Fruit fly (Drosophila melanogaster): ENCODE data around the gene CCDC151.

Gene CCDC151

DNA sequence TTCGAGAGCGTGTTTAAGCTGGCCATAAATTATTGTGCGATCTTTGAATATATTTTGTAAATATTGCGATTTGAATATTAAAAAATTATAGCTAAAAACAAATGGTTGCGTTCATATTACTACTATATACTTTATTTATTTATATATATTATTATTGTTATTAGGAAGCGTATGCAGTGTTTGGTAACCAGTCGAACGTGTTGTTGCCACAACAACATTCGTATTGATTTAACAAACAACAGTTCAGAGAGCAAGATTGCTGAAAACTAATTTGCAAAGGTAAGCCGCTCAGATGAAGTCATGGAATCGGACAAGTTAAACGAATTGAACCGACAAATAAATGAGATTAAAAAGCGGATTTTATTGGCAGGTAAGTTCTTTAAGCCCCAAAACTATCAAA is at the start of gene CCDC151:
Gene CCDC151, plus strand, starts transcription at position 301 of the 400 bp plus-strand sequence.
- TF ChIP-seq ttk (optimal IDR thresholded peaks at IDR 0.05) (no peak), insv (optimal IDR thresholded peaks at IDR 0.05) (no peak), Myc (optimal IDR thresholded peaks at IDR 0.05) (no peak), psq (optimal IDR thresholded peaks at IDR 0.05) (no peak), h (optimal IDR thresholded peaks at IDR 0.05) (no peak), Sin3A (optimal IDR thresholded peaks at IDR 0.05) (no peak)

dm6 chr3L:11832360-11833295 is 48.6 kb upstream of the CCDC151 start:
- TF ChIP-seq insv (optimal IDR thresholded peaks at IDR 0.05) (no peak), psq (optimal IDR thresholded peaks at IDR 0.05) (no peak), Sin3A (optimal IDR thresholded peaks at IDR 0.05) (no peak), Myc (optimal IDR thresholded peaks at IDR 0.05) (no peak), h (optimal IDR thresholded peaks at IDR 0.05) (no peak), ttk (optimal IDR thresholded peaks at IDR 0.05) (no peak)

DNA sequence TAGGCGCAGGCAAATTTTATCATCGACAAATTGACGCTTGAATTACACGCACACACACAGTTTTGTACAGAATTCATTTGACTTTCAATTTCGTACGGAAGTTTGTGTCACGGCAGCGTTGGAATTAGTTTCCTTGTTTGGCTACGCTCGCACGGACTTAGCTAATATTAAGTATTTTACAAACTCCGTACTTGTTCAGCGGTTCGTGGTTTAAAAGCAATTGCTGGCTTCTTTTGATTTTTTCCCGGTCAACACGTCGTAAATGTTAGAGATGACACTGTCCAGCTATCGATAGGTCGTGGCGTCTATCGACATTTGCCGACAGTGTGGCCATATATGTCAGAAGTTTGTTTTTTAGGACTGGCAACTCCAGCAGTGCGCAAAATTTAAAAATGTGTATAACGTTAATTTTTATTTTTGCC is 47.9 kb upstream of the CCDC151 start, which contains the start of gene CycA:
Gene CycA, minus strand, starts transcription at position 283 of the 422 bp plus-strand sequence.
- TF ChIP-seq h (optimal IDR thresholded peaks at IDR 0.05) = no peak
- TF ChIP-seq insv (optimal IDR thresholded peaks at IDR 0.05) = no peak
- no peak for TF ChIP-seq Sin3A (optimal IDR thresholded peaks at IDR 0.05)

DNA sequence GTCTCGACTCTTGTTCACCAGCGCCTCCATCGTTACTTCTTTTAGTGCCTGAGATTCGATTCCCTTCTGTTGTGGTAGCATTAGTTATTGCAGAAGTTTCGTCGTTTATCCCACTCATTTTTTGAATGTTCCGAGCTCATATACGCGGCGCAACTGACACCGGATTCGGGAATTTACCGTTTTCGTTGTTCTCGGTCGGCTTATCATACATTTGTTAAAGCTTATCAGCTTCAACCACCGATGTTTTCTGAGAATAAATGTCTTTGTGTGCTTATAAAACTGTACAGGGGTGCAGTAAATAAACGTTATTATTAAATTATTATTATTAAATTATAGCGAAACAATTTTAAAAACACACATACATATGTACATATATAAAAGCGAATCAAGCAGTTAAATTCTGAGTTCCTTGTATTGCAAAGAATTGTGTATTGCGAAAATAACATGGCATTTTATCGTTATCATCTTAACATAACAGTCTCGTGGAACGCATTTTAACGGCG is 44.6 kb upstream of the CCDC151 start, which contains the start of gene CG43064:
Gene CG43064, minus strand, starts transcription at position 147 of the 503 bp plus-strand sequence.
- TF ChIP-seq ttk (optimal IDR thresholded peaks at IDR 0.05) (no peak), h (optimal IDR thresholded peaks at IDR 0.05) (no peak), psq (optimal IDR thresholded peaks at IDR 0.05) (no peak), Sin3A (optimal IDR thresholded peaks at IDR 0.05) (no peak), Myc (optimal IDR thresholded peaks at IDR 0.05) (no peak), insv (optimal IDR thresholded peaks at IDR 0.05) (no peak)

DNA sequence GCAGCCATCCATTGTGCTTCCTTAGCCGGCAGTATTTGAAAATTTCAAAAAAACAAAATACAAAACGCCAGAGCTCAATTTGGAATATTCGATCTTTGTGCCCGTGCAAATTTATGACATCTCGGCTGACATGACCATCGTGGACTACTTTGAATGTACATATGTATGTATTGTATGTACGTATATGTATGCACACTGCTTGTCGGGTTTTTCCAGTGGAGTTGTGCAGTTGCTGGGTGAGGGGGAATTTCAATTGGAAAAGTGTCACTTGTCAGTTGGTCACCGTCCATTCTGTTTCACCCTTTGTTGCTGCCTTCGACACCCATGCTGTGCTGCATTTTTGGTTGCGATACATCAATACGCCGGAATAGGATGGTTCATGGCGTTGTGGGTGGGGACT is 33.5 kb upstream of the CCDC151 start, which contains the start of gene CG12521:
Gene CG12521, minus strand, starts transcription at position 101 of the 400 bp plus-strand sequence.
- TF ChIP-seq insv (optimal IDR thresholded peaks at IDR 0.05) (no peak), ttk (optimal IDR thresholded peaks at IDR 0.05) (no peak)

DNA sequence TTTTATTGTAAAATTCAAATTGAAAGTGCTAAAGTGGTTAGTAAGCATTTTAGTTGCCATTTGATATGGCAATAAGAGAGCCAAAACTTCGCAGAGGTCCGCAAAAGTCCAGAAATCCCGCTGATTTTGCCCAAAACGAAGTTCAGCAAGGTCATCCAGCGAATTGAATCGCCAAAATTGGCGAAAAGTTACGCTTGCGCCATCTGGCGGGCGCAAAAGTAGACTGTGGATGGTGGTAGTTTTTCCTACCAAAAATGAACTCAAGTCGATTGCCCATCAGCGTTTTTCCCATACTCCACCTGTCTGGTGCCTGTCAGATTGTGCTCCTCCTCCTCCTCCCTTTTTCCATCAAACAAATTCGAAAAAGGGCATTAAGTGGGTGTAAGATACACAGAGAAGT is 28.3 kb upstream of the CCDC151 start:
- TF ChIP-seq h (optimal IDR thresholded peaks at IDR 0.05) (no peak), insv (optimal IDR thresholded peaks at IDR 0.05) (no peak), Myc (optimal IDR thresholded peaks at IDR 0.05) (no peak), ttk (optimal IDR thresholded peaks at IDR 0.05) (no peak), Sin3A (optimal IDR thresholded peaks at IDR 0.05) (no peak), psq (optimal IDR thresholded peaks at IDR 0.05) (no peak)

dm6 chr3L:11858745-11859144 is 22.4 kb upstream of the CCDC151 start:
- no peak for TF ChIP-seq insv (optimal IDR thresholded peaks at IDR 0.05)
- no peak for TF ChIP-seq Sin3A (optimal IDR thresholded peaks at IDR 0.05)
- TF ChIP-seq psq (optimal IDR thresholded peaks at IDR 0.05) = no peak
- no peak for TF ChIP-seq Myc (optimal IDR thresholded peaks at IDR 0.05)
- TF ChIP-seq ttk (optimal IDR thresholded peaks at IDR 0.05) = no peak
- TF ChIP-seq h (optimal IDR thresholded peaks at IDR 0.05) = no peak

DNA sequence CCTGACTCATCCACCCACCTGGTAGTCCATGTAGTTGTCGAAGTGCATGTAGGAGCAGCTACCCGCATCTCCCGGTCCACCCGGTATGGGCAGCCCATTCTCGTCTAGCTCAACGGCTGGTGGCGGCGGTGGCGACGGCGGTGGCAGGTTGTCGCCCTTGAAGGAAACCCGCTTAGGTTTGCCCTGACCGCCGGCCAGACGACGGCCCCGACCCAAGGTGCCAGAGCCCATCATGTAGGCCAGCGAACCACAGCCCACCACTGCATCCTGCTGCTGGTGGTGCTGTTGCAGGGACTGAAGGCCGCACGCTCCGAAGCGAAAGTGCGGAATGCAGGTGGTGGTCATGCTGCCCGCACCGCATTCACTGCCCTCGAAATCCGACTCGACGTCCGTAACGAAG is 18.9 kb upstream of the CCDC151 start:
- no peak for TF ChIP-seq psq (optimal IDR thresholded peaks at IDR 0.05)
- TF ChIP-seq ttk (optimal IDR thresholded peaks at IDR 0.05) = no peak
- no peak for TF ChIP-seq insv (optimal IDR thresholded peaks at IDR 0.05)
- no peak for TF ChIP-seq Myc (optimal IDR thresholded peaks at IDR 0.05)
- TF ChIP-seq Sin3A (optimal IDR thresholded peaks at IDR 0.05) = no peak
- no peak for TF ChIP-seq h (optimal IDR thresholded peaks at IDR 0.05)

DNA sequence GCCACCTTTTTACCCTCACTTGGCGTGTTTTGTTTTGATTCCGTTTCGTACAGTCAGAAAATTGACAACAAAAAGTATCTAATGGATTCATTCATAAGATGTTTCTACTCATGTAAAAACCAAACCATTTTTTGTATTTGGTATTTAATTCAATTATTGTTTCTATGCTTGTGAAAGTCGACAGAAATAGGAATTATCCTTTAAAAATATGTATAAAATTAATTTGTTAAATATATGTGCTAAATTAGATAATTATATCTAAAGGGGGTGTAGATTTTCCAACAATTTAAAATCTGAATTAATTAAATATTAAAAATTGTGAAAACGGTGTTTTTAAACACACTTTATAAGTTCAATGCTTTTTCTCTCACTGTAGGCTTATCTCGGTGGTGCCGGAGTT is 17.6 kb upstream of the CCDC151 start:
- TF ChIP-seq ttk (optimal IDR thresholded peaks at IDR 0.05) = no peak
- no peak for TF ChIP-seq Myc (optimal IDR thresholded peaks at IDR 0.05)
- no peak for TF ChIP-seq Sin3A (optimal IDR thresholded peaks at IDR 0.05)
- TF ChIP-seq psq (optimal IDR thresholded peaks at IDR 0.05) = no peak
- TF ChIP-seq insv (optimal IDR thresholded peaks at IDR 0.05) = no peak
- TF ChIP-seq h (optimal IDR thresholded peaks at IDR 0.05) = no peak

DNA sequence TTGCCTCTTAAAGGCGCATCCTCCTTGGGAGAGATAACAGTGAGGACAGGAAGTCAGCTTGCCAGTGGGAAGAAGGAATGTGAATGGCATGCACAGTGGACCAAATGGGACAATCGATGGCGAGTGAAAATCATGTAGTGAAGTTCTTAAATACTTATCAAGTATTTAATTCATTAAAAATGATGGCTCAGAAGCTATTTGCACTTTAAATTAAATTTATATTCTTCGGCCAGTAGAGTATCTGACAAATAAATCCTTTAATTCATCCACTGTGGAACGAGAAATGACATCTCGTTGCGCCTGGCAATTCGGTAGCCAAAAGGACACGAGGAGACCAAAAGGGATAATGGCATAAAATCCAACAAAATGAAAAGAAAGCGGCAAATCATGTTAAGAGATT is 11.9 kb upstream of the CCDC151 start:
- TF ChIP-seq h (optimal IDR thresholded peaks at IDR 0.05) (no peak), insv (optimal IDR thresholded peaks at IDR 0.05) (no peak), Sin3A (optimal IDR thresholded peaks at IDR 0.05) (no peak), Myc (optimal IDR thresholded peaks at IDR 0.05) (no peak), ttk (optimal IDR thresholded peaks at IDR 0.05) (no peak), psq (optimal IDR thresholded peaks at IDR 0.05) (no peak)

DNA sequence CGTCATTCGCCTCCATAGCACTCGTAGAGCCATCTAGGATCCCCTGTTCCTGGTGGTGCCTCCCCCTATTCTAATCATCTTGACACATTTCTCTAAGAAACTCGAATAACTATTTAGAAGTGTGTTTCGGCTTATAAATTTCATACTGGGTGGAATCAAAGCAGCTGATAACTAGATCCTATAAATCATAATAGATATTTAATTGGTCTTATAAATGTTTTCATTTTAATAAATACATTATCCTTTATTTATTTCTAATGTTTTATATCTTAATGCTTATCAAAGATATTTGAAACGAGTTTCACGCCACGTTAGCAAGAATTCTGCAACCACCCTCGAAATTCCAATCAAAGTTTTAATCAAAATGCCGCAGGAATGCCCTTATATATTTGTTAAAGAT is 10.0 kb upstream of the CCDC151 start, which contains the start of gene CG5906:
Gene CG5906, minus strand, starts transcription at position 101 of the 400 bp plus-strand sequence.
- TF ChIP-seq Myc (optimal IDR thresholded peaks at IDR 0.05) = no peak
- TF ChIP-seq insv (optimal IDR thresholded peaks at IDR 0.05) = no peak
- no peak for TF ChIP-seq psq (optimal IDR thresholded peaks at IDR 0.05)
- no peak for TF ChIP-seq ttk (optimal IDR thresholded peaks at IDR 0.05)
- no peak for TF ChIP-seq h (optimal IDR thresholded peaks at IDR 0.05)
- TF ChIP-seq Sin3A (optimal IDR thresholded peaks at IDR 0.05) = no peak

- TF ChIP-seq h (optimal IDR thresholded peaks at IDR 0.05) (no peak), ttk (optimal IDR thresholded peaks at IDR 0.05) (no peak), Myc (optimal IDR thresholded peaks at IDR 0.05) (no peak), psq (optimal IDR thresholded peaks at IDR 0.05) (no peak), Sin3A (optimal IDR thresholded peaks at IDR 0.05) (no peak), insv (optimal IDR thresholded peaks at IDR 0.05) (no peak)
Observed at dm6 chr3L:11874758-11875157, 6.4 kb upstream of the CCDC151 start.

Measured in Kc167 (cell line).